Worm (Caenorhabditis elegans) whole organism, L4/young adult: ENCODE results near the gene srh-22.

Experiments used
- W03F9.2 ChIP-seq: fragments of 150-350 bp; optimal IDR thresholded peaks from 2 replicates; lab custom pipeline; 2014; ENCODE audit warnings: missing biosample characterization, missing genetic modification characterization
- dao-5 ChIP-seq: sonication (generic microtip); optimal IDR thresholded peaks from 2 replicates; lab custom pipeline; 2016; ENCODE audit warnings: missing genotype, missing genetic modification characterization, moderate library complexity, missing compliant biosample characterization
- him-1 ChIP-seq: sonication (generic microtip); optimal IDR thresholded peaks from 2 replicates; lab custom pipeline; 2016; ENCODE audit warnings: missing genotype, missing genetic modification reagents, missing genetic modification characterization, missing compliant biosample characterization

Gene srh-22

ce11 chrV:4935096-4935495, 13.0 kb downstream of the srh-22 start:
- TF ChIP-seq dao-5 (no peak), W03F9.2 (no peak), him-1 (no peak)

ce11 chrV:4937337-4937736, 15.2 kb downstream of the srh-22 start:
- TF ChIP-seq dao-5: no peak
- no peak for TF ChIP-seq him-1
- TF ChIP-seq W03F9.2: no peak

- no peak for TF ChIP-seq W03F9.2
Measured at ce11 chrV:4944219-4944618, 22.1 kb downstream of the srh-22 start, which contains the start of gene str-211. str-211 (minus strand) TSS chrV:4944319.

- TF ChIP-seq him-1: no peak
- TF ChIP-seq W03F9.2: no peak
- no peak for TF ChIP-seq dao-5
Measured at ce11 chrV:4948635-4949034, 26.5 kb downstream of the srh-22 start, which contains the start of gene str-209. str-209 (plus strand) TSS chrV:4948935.

ce11 chrV:4951434-4951833, 29.3 kb downstream of the srh-22 start, which contains the start of gene str-207:
str-207 (plus strand) TSS chrV:4951734.
- TF ChIP-seq W03F9.2: no peak
- no peak for TF ChIP-seq him-1
- TF ChIP-seq dao-5: no peak

ce11 chrV:4956529-4956928, 34.4 kb downstream of the srh-22 start, which contains the start of gene str-208:
str-208 (plus strand) TSS chrV:4956829.
- TF ChIP-seq W03F9.2 (no peak), dao-5 (no peak), him-1 (no peak)

ce11 chrV:4957619-4958018, 35.5 kb downstream of the srh-22 start:
- TF ChIP-seq him-1 (no peak), W03F9.2 (no peak), dao-5 (no peak)

- TF ChIP-seq W03F9.2: no peak
- no peak for TF ChIP-seq him-1
Measured at ce11 chrV:4960686-4961085, 38.6 kb downstream of the srh-22 start.

ce11 chrV:4962968-4963367, 40.8 kb downstream of the srh-22 start, which contains the start of gene tam-1:
tam-1 (minus strand) TSS chrV:4963102.
- TF ChIP-seq W03F9.2 (no peak), him-1 (no peak), dao-5 (no peak)

- TF ChIP-seq him-1: no peak
- no peak for TF ChIP-seq dao-5
- TF ChIP-seq W03F9.2: peak; percentile 39
Measured at ce11 chrV:4963606-4964005, 41.5 kb downstream of the srh-22 start.

- TF ChIP-seq W03F9.2 (no peak), him-1 (no peak), dao-5 (no peak)
Measured at ce11 chrV:4964020-4964635, 42.0 kb downstream of the srh-22 start.

ce11 chrV:4964671-4965420, 42.7 kb downstream of the srh-22 start:
- TF ChIP-seq dao-5 (no peak), W03F9.2 (no peak), him-1 (no peak)

- TF ChIP-seq W03F9.2 (no peak), dao-5 (no peak), him-1 (no peak)
Measured at ce11 chrV:4965790-4966189, 43.7 kb downstream of the srh-22 start.

ce11 chrV:4967238-4967637, 45.1 kb downstream of the srh-22 start:
- TF ChIP-seq dao-5: no peak
- no peak for TF ChIP-seq W03F9.2
- TF ChIP-seq him-1: no peak

ce11 chrV:4968775-4969174, 46.7 kb downstream of the srh-22 start:
- TF ChIP-seq dao-5 (no peak), him-1 (no peak), W03F9.2 (no peak)

- TF ChIP-seq W03F9.2 (no peak), dao-5 (no peak), him-1 (no peak)
Measured at ce11 chrV:4969503-4969902, 47.4 kb downstream of the srh-22 start.
